Fruit fly (Drosophila melanogaster): ENCODE data around the gene Eip74EF.
A peak's percentile ranks its signal among the peaks of the same experiment; 100 is the strongest.

Gene Eip74EF

DNA sequence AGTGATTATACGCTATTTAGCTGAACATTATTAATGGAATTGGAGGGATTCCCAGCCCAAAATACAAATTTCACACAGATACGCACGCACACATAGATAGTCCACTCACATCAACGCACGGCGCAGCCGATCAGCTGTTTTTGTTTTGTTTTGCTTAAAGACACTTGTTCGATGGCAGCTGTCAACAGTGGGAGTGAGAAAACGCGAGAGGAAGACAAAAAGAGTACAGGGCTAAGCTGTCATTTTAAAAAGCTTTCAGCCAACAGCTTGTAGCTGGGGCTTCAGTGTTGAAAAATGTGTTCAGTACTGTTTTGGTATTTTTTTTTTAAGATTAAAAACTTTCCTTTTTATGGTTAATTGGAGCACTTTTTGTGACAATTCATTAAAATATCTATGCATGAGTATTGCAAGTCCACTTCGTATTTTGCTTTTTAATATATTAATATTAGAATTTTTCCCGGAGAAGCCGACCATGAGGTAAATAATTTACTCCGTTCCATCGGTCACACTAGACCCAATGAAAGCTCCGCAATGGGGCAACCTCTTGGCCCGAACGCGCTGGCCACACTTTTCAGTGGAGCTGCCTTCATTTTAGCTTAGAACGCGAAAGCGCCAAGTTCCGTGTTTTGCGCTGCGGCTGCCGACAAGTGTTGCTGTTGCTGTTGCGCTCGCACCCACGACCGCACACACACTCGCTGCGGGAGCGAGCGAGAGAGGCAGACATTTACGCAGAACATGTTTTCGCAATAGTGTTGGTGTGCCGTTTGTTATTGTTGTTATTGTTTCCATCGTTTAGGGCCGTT, 86.0 kb downstream of the Eip74EF start (continued):
- TF ChIP-seq CG2712 (tag; optimal IDR thresholded peaks at IDR 0.05), result peak; percentile 51
- TF ChIP-seq Blimp-1 (GFP tag; optimal IDR thresholded peaks at IDR 0.05), result peak; percentile 52
- peak; percentile 61 for TF ChIP-seq CoRest (tag; optimal IDR thresholded peaks at IDR 0.05)
- TF ChIP-seq Eip74EF (GFP tag; optimal IDR thresholded peaks at IDR 0.05), result peak in 1 of 2 experiments; percentile 53
- TF ChIP-seq Ets97D (GFP tag; optimal IDR thresholded peaks at IDR 0.05), result peak; percentile 89
- TF ChIP-seq CG12219 (GFP tag; optimal IDR thresholded peaks at IDR 0.05), result no peak
- TF ChIP-seq so (GFP tag; IDR thresholded peaks at IDR 0.05), result no peak
- TF ChIP-seq CG18476 (GFP tag; optimal IDR thresholded peaks at IDR 0.05), result no peak
- TF ChIP-seq D19B (GFP tag; optimal IDR thresholded peaks at IDR 0.05), result peak; percentile 15
- no peak for TF ChIP-seq pros (GFP tag; optimal IDR thresholded peaks at IDR 0.05)
- TF ChIP-seq Doc3 (GFP tag; IDR thresholded peaks at IDR 0.05; ENCODE audit: partially characterized antibody), result no peak
- peak; percentile 40; the same call in 2 of the 3 replicates for TF ChIP-seq zfh1 (GFP tag; IDR thresholded peaks at IDR 0.05)
- TF ChIP-seq CG10209 (GFP tag; optimal IDR thresholded peaks at IDR 0.05), result peak; percentile 1
- TF ChIP-seq her (GFP tag; optimal IDR thresholded peaks at IDR 0.05), result peak; percentile 28
- peak; percentile 29 for TF ChIP-seq Fer3 (tag; optimal IDR thresholded peaks at IDR 0.05)
- TF ChIP-seq klu (GFP tag; IDR thresholded peaks at IDR 0.05), result peak; percentile 23; the same call in 1 of the 2 replicates
- peak; percentile 42 for TF ChIP-seq Sox100B (GFP tag; optimal IDR thresholded peaks at IDR 0.05)
- peak; percentile 54 for TF ChIP-seq YL-1 (GFP tag; optimal IDR thresholded peaks at IDR 0.05)
- no peak for TF ChIP-seq gcm (GFP tag; optimal IDR thresholded peaks at IDR 0.05)
- TF ChIP-seq CG10462 (GFP tag; optimal IDR thresholded peaks at IDR 0.05), result peak; percentile 2
- TF ChIP-seq Sin3A (optimal IDR thresholded peaks at IDR 0.05), result peak; percentile 58
- TF ChIP-seq CG6689 (GFP tag; IDR thresholded peaks at IDR 0.05), result peak; percentile 44
- TF ChIP-seq Deaf1 (tag; optimal IDR thresholded peaks at IDR 0.05), result peak; percentile 51
- peak; percentile 12 for TF ChIP-seq tup (GFP tag; optimal IDR thresholded peaks at IDR 0.05)
- peak; percentile 11 for TF ChIP-seq CG4617 (GFP tag; optimal IDR thresholded peaks at IDR 0.05; ENCODE audit: borderline replicate concordance)
- peak; percentile 55 for TF ChIP-seq CG13775 (GFP tag; optimal IDR thresholded peaks at IDR 0.05)
- TF ChIP-seq Atf3 (GFP tag; optimal IDR thresholded peaks at IDR 0.05), result peak; percentile 16
- TF ChIP-seq Bdp1 (GFP tag; optimal IDR thresholded peaks at IDR 0.05), result no peak
- TF ChIP-seq dysf (GFP tag; IDR thresholded peaks at IDR 0.05), result peak; percentile 44; the same call in 2 of the 3 replicates
- TF ChIP-seq CG5245 (GFP tag; optimal IDR thresholded peaks at IDR 0.05), result no peak
- no peak for TF ChIP-seq NfI (GFP tag; optimal IDR thresholded peaks at IDR 0.05)
- TF ChIP-seq zf30C (GFP tag; optimal IDR thresholded peaks at IDR 0.05), result no peak
- TF ChIP-seq Xbp1 (GFP tag; optimal IDR thresholded peaks at IDR 0.05), result peak; percentile 44
- peak; percentile 76 for TF ChIP-seq exex (tag; optimal IDR thresholded peaks at IDR 0.05)
- TF ChIP-seq CG18599 (GFP tag; optimal IDR thresholded peaks at IDR 0.05), result peak; percentile 62
- peak; percentile 85 for TF ChIP-seq CG9797 (GFP tag; optimal IDR thresholded peaks at IDR 0.05)
- peak; percentile 50 for TF ChIP-seq cwo (GFP tag; optimal IDR thresholded peaks at IDR 0.05)
- TF ChIP-seq Ravus (GFP tag; IDR thresholded peaks at IDR 0.05), result no peak
- TF ChIP-seq Mes4 (GFP tag; optimal IDR thresholded peaks at IDR 0.05), result no peak
- peak; percentile 56 for TF ChIP-seq Fer1 (GFP tag; optimal IDR thresholded peaks at IDR 0.05)
- no peak for TF ChIP-seq prd (optimal IDR thresholded peaks at IDR 0.05)
- TF ChIP-seq prd (GFP tag; IDR thresholded peaks at IDR 0.05), result peak; percentile 45; the same call in 1 of the 3 replicates
- TF ChIP-seq CG31441 (GFP tag; IDR thresholded peaks at IDR 0.05), result peak; percentile 56
- peak; percentile 68; the same call in 1 of the 2 replicates for TF ChIP-seq chm (GFP tag; IDR thresholded peaks at IDR 0.05)
- TF ChIP-seq CG11093 (GFP tag; IDR thresholded peaks at IDR 0.05), result no peak
- TF ChIP-seq Ets65A (GFP tag), result peak; percentile 40
- TF ChIP-seq tin (GFP tag; optimal IDR thresholded peaks at IDR 0.05), result peak; percentile 52
- TF ChIP-seq pum (GFP tag; optimal IDR thresholded peaks at IDR 0.05), result no peak
- peak; percentile 28; the same call in 1 of the 2 replicates for TF ChIP-seq Xrp1 (GFP tag; IDR thresholded peaks at IDR 0.05)
